1 fruit fly cellular context compared by ENCODE assay signal in the genomic region with DNA sequence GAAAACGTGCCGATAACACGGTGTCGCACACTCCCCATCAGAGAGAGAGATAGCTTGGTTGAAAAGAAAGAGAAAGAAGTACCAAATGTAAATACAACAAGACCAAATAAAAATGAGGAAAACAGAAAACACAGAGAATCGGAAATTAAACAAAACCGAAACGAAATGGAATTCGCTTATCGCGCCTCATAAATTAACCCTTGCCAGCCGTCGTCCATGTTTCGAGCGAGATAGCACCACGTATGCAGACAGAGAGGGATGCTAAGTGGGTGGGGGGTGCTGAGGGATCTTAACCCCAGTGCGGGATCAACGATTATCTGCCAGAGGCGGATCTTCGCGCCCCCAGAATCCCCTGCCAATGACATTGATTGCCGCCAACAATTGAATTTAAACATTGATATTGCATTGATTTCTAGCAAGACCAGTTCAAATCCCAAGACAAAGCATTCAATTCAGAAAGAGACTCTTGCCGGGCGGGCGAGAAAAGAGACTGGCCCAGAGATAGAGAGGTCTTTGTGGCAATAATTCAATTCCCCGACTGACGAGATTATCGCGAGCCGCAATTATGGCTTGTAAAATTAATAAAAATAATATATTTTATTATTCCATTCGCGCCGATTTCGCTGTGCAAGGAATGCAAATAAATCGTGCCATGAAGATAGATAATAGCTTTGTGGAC.
TF ChIP-seq lines count a peak whose summit lies in the region.

No protein-coding gene starts in this region.

TF ChIP-seq in whole organism, embryonic, 481 proteins besides CTCF, POLR2A, EP300 and RAD21 (continued from another document):
- TF ChIP-seq z (GFP tag; IDR thresholded peaks at IDR 0.05; lab: Robert Waterston, UW) (peak; percentile 52; the same call in 2 of the 3 replicates), chinmo (GFP tag; IDR thresholded peaks at IDR 0.05; lab: Robert Waterston, UW; ENCODE audit: partially characterized antibody) (0 out of 4 replicates have a peak, but pooled peaks have one; percentile 13), Hmr (GFP tag; optimal IDR thresholded peaks at IDR 0.05; lab: Kevin White, UChicago) (no peak), trh (GFP tag; optimal IDR thresholded peaks at IDR 0.05; lab: Kevin White, UChicago) (no peak), maf-S (GFP tag; optimal IDR thresholded peaks at IDR 0.05; lab: Kevin White, UChicago) (no peak), pita (GFP tag; optimal IDR thresholded peaks at IDR 0.05; lab: Kevin White, UChicago) (no peak), vnd (GFP tag; IDR thresholded peaks at IDR 0.05; lab: Robert Waterston, UW; ENCODE audit: partially characterized antibody) (no peak)
